Worm (Caenorhabditis elegans): ENCODE measurements around the gene T24C4.10.

ce11 chrIII:907311-907710, 16.3 kb upstream of the T24C4.10 start, which contains the start of gene F23H11.4:
- TF ChIP-seq zag-1 (tag; optimal IDR thresholded peaks at IDR 0.05) (no peak), ceh-28 (tag; optimal IDR thresholded peaks at IDR 0.05) (no peak), unc-62 (GFP tag; optimal IDR thresholded peaks at IDR 0.05) (no peak), nhr-77 (tag; optimal IDR thresholded peaks at IDR 0.05) (no peak), ztf-11 (tag; optimal IDR thresholded peaks at IDR 0.05) (no peak), eor-1 (tag; optimal IDR thresholded peaks at IDR 0.05) (no peak), aly-2 (tag; optimal IDR thresholded peaks at IDR 0.05) (no peak), fkh-10 (GFP tag; optimal IDR thresholded peaks at IDR 0.05) (no peak), fos-1 (tag; optimal IDR thresholded peaks at IDR 0.05) (no peak), ama-1 (optimal IDR thresholded peaks at IDR 0.05) (no peak), egl-27 (tag; optimal IDR thresholded peaks at IDR 0.05) (no peak), mdl-1 (tag; optimal IDR thresholded peaks at IDR 0.05) (no peak)

Measured in whole organism, L3 larva.